Worm (Caenorhabditis elegans) whole organism, mixed stage, embryonic: Measurements from ENCODE around the gene F28G4.3.

Experiments
- ceh-43 ChIP-seq: fragments of 200-800 bp; sonication (Bioruptor generic); optimal IDR thresholded peaks from 2 replicates; lab custom pipeline; 2018; ENCODE audit warnings: mild to moderate bottlenecking, missing genetic modification characterization, moderate library complexity, missing compliant biosample characterization
- ces-1 ChIP-seq: fragments of 150-350 bp; optimal IDR thresholded peaks from 2 replicates; lab custom pipeline; 2014; ENCODE audit warnings: missing biosample characterization, missing genetic modification reagents, missing genetic modification characterization
- elt-3 ChIP-seq: fragments of 150-350 bp; optimal IDR thresholded peaks from 2 replicates; lab custom pipeline; 2014; ENCODE audit warnings: missing biosample characterization, missing genetic modification characterization
- ham-2 ChIP-seq: fragments of 200-800 bp; sonication (Bioruptor generic); optimal IDR thresholded peaks from 2 replicates; lab custom pipeline; 2018; ENCODE audit warnings: mild to moderate bottlenecking, missing genetic modification characterization, missing compliant biosample characterization
- hlh-1 ChIP-seq: fragments of 150-350 bp; optimal IDR thresholded peaks from 2 replicates; lab custom pipeline; 2014; ENCODE audit warnings: missing biosample characterization, missing genetic modification reagents, missing genetic modification characterization
- mep-1 ChIP-seq: fragments of 150-350 bp; optimal IDR thresholded peaks from 2 replicates; lab custom pipeline; 2017; ENCODE audit warnings: missing biosample characterization, missing genetic modification reagents, missing genetic modification characterization, inconsistent platforms
- nhr-12 ChIP-seq: fragments of 150-350 bp; optimal IDR thresholded peaks from 2 replicates; lab custom pipeline; 2014; ENCODE audit warnings: missing biosample characterization, missing genetic modification characterization
- nhr-237 ChIP-seq: fragments of 150-350 bp; optimal IDR thresholded peaks from 2 replicates; lab custom pipeline; 2014; ENCODE audit warnings: missing biosample characterization, missing genetic modification characterization
- nhr-76 ChIP-seq: sonication (generic microtip); optimal IDR thresholded peaks from 2 replicates; lab custom pipeline; 2017; ENCODE audit warnings: missing biosample characterization, missing genetic modification characterization
- snpc-4 ChIP-seq: fragments of 150-350 bp; optimal IDR thresholded peaks from 2 replicates; lab custom pipeline; 2014; ENCODE audit warnings: missing biosample characterization, missing genetic modification characterization
- unc-120 ChIP-seq: sonication (generic microtip); optimal IDR thresholded peaks from 2 replicates; lab custom pipeline; 2017; ENCODE audit warnings: missing genetic modification characterization, missing compliant biosample characterization; ENCODE audit not compliant: poor library complexity, severe bottlenecking
- unc-62 ChIP-seq: fragments of 150-350 bp; optimal IDR thresholded peaks from 2 replicates; lab custom pipeline; 2014; ENCODE audit warnings: missing biosample characterization, missing genetic modification reagents, missing genetic modification characterization
- ztf-11 ChIP-seq: fragments of 150-350 bp; optimal IDR thresholded peaks from 2 replicates; lab custom pipeline; 2014; ENCODE audit warnings: missing biosample characterization, missing genetic modification characterization

DNA sequence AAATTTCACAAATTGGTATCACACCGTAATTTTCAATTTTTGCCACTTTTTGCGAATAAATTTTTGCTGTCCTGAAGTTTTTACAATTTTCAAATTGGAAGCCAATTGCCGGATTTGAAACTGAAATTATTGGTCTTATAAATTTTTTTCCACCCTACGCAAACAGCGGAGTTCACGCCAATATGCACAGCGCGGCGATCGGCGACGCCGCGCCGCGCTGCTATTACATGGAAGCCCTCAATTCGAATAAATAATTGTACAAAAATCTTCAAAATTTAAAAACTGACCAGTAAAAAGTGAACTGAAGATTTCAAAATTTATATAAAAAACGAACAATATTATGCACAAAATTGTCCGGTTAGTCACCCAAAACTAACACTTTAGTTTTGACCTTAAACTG is 12.3 kb upstream of the F28G4.3 start:
- no peak for TF ChIP-seq hlh-1
- no peak for TF ChIP-seq elt-3 (tag; lab: Kevin White, UChicago)
- TF ChIP-seq nhr-76: no peak
- TF ChIP-seq nhr-12 (tag; lab: Kevin White, UChicago): no peak
- TF ChIP-seq unc-62 (GFP tag; lab: Kevin White, UChicago): no peak
- no peak for TF ChIP-seq ham-2 (GFP tag; lab: Kevin White, UChicago)
- no peak for TF ChIP-seq ces-1 (GFP tag; lab: Kevin White, UChicago)
- no peak for TF ChIP-seq ztf-11 (tag; lab: Kevin White, UChicago)
- TF ChIP-seq unc-120: no peak
- TF ChIP-seq mep-1 (tag; lab: Kevin White, UChicago): no peak
- no peak for TF ChIP-seq ceh-43
- no peak for TF ChIP-seq nhr-237 (tag; lab: Kevin White, UChicago)
- no peak for TF ChIP-seq snpc-4
